Fruit fly (Drosophila melanogaster): ENCODE results near the gene CG10477.

The CG10477 gene

DNA sequence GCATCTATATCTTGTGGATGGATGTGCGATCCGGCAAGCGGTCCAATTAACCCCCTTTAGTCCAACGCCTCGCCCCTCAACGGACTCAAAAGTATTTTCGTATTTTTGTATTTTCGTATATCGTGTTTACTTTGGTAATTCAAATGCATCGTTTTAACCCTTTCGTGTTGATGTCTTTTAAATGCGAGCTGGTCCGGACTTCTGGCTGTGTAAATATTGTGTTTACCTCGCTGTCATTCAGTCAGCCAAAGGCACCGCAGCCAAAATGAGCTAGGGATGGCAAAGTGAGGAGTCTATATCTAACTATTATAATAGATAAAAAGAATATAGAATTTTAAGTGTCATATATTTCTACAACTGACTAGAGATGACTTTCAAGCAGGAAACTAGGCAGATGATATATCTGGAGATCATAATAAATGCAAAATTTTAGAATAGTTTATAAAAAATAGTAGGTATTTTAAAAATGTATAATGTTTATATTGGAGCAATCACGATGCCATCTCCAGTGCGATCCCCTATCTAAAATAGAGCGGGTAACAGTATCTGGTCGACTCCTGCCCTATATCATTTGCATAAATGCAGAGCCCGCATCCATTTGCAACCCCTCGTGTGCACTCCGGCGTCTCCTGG is 50.7 kb downstream of the CG10477 start:
- TF ChIP-seq spab (GFP tag; optimal IDR thresholded peaks at IDR 0.05) (no peak), CG10669 (GFP tag; optimal IDR thresholded peaks at IDR 0.05) (no peak), cyc (GFP tag; optimal IDR thresholded peaks at IDR 0.05) (no peak), lz (GFP tag; optimal IDR thresholded peaks at IDR 0.05) (no peak), fkh (GFP tag; optimal IDR thresholded peaks at IDR 0.05) (peak; percentile 29), Eip78C (GFP tag) (peak; percentile 52), ss (GFP tag; optimal IDR thresholded peaks at IDR 0.05) (peak in 1 of 2 experiments; percentile 32), CG4318 (GFP tag; optimal IDR thresholded peaks at IDR 0.05) (no peak), Hr38 (GFP tag; optimal IDR thresholded peaks at IDR 0.05) (no peak), svp (GFP tag) (peak; percentile 40), CG32006 (GFP tag; optimal IDR thresholded peaks at IDR 0.05) (no peak)
